Fruit fly (Drosophila melanogaster): ENCODE results near the gene mura.

DNA sequence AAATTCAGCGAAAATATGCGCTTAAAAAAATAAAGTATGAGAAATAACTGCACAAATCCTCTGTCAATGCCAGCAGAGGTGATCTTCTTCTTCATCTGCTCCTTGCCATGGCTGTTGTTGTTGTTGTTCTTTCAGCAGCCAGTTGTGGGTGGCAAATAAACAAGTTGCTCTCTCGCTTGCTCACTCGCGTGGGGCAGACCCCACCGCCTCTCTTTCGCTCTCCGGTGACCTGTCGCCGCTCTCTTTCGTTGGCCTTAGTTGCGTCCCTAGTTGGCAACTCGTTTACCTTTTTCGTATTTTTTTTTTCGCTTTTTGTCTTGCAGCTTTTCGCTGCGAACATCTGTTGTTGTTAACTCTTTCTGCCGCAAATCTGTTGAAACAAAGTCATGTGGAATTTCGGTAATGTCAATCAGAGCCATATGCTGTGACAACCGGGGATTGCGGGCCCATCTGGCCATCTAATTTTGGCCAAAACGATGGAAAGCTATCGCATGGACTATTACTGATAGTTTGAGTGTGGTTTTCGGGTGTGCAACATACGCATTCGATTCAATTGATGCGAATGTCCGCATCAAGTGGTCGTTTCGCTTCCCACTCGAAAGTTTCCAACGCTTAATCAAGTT lies 16.9 kb downstream of the mura start:
- TF ChIP-seq CG6854 (GFP tag; optimal IDR thresholded peaks at IDR 0.05) (no peak), CG11762 (GFP tag; optimal IDR thresholded peaks at IDR 0.05; ENCODE audit: insufficient read depth) (no peak), Met (GFP tag; optimal IDR thresholded peaks at IDR 0.05) (no peak)
